Worm (Caenorhabditis elegans): Measurements from ENCODE around the gene mrps-16.

The mrps-16 gene

ce11 chrII:5463692-5464300, 10.4 kb upstream of the mrps-16 start:
- TF ChIP-seq hif-1 (tag; optimal IDR thresholded peaks at IDR 0.05): no peak
- no peak for TF ChIP-seq ceh-44 (GFP tag; IDR thresholded peaks at IDR 0.05)
- TF ChIP-seq lsy-2 (tag; optimal IDR thresholded peaks at IDR 0.05): peak in 1 of 2 experiments; percentile 10
- peak; percentile 13 for TF ChIP-seq mep-1 (tag; optimal IDR thresholded peaks at IDR 0.05)
- TF ChIP-seq php-3 (GFP tag; IDR thresholded peaks at IDR 0.05): no peak
- TF ChIP-seq ceh-62 (tag; optimal IDR thresholded peaks at IDR 0.05): no peak
- no peak for TF ChIP-seq egl-43 (GFP tag; IDR thresholded peaks at IDR 0.05)
- no peak for TF ChIP-seq aly-2 (tag; optimal IDR thresholded peaks at IDR 0.05)
- TF ChIP-seq spr-1 (tag; optimal IDR thresholded peaks at IDR 0.05): no peak
- TF ChIP-seq lin-29 (GFP tag; IDR thresholded peaks at IDR 0.05): no peak
- no peak for TF ChIP-seq aha-1 (tag)
- 0 out of 2 replicates have a peak, but pooled peaks have one; percentile 32 for TF ChIP-seq hmg-1.1 (GFP tag; IDR thresholded peaks at IDR 0.05)
- peak; percentile 40 for TF ChIP-seq hlh-11 (tag; optimal IDR thresholded peaks at IDR 0.05)
- no peak for TF ChIP-seq mdl-1 (tag; optimal IDR thresholded peaks at IDR 0.05)
- peak; percentile 48 for TF ChIP-seq nhr-28 (tag; optimal IDR thresholded peaks at IDR 0.05)
- peak; percentile 21 for TF ChIP-seq nhr-11 (tag; optimal IDR thresholded peaks at IDR 0.05)
- no peak for TF ChIP-seq spr-3 (GFP tag; optimal IDR thresholded peaks at IDR 0.05)
- TF ChIP-seq zip-11 (GFP tag; IDR thresholded peaks at IDR 0.05): no peak
- no peak for TF ChIP-seq daf-16 (GFP tag; optimal IDR thresholded peaks at IDR 0.05)
- TF ChIP-seq daf-16 (tag; optimal IDR thresholded peaks at IDR 0.05): no peak
- no peak for TF ChIP-seq fos-1 (tag; optimal IDR thresholded peaks at IDR 0.05)
- peak in 1 of 2 experiments; percentile 56 for TF ChIP-seq unc-62 (GFP tag; optimal IDR thresholded peaks at IDR 0.05 in 1 of 2)
- TF ChIP-seq unc-62 (tag; optimal IDR thresholded peaks at IDR 0.05): no peak
- peak; percentile 10 for TF ChIP-seq hlh-30 (tag; optimal IDR thresholded peaks at IDR 0.05; ENCODE audit: insufficient read depth)
- no peak for TF ChIP-seq ZK337.2 (GFP tag; IDR thresholded peaks at IDR 0.05)

- TF ChIP-seq daf-19 (GFP tag; conservative IDR thresholded peaks at IDR 0.05) (0 out of 2 replicates have a peak, but pooled peaks have one; percentile 36), php-3 (GFP tag; IDR thresholded peaks at IDR 0.05) (0 out of 2 replicates have a peak, but pooled peaks have one; percentile 32), lin-38 (GFP tag; IDR thresholded peaks at IDR 0.05) (peak; percentile 33; the same call in 1 of the 2 replicates), unc-62 (GFP tag; optimal IDR thresholded peaks at IDR 0.05 in 1 of 2) (peak in 1 of 2 experiments; percentile 29), unc-62 (tag; optimal IDR thresholded peaks at IDR 0.05) (no peak), saeg-2 (GFP tag; IDR thresholded peaks at IDR 0.05) (no peak)
Observed at ce11 chrII:5465729-5466408, 8.3 kb upstream of the mrps-16 start, which contains the start of gene clr-1. Gene clr-1, plus strand, starts transcription at chrII:5466358.

ce11 chrII:5474946-5475345, 773 bp downstream of the mrps-16 start, which contains the start of gene ilcr-2:
Gene ilcr-2, plus strand, starts transcription at chrII:5475246.
- TF ChIP-seq ceh-20 (GFP tag; IDR thresholded peaks at IDR 0.05) (no peak), daf-8 (GFP tag; IDR thresholded peaks at IDR 0.05) (no peak), nhr-76 (tag; optimal IDR thresholded peaks at IDR 0.05) (no peak)

ce11 chrII:5478318-5478717, 4.1 kb downstream of the mrps-16 start, which contains the start of gene F56D1.1:
Gene F56D1.1, plus strand, starts transcription at chrII:5478618.
- TF ChIP-seq D1046.2 (GFP tag; IDR thresholded peaks at IDR 0.05): no peak
- TF ChIP-seq egl-27 (tag; optimal IDR thresholded peaks at IDR 0.05): no peak
- no peak for TF ChIP-seq lin-29 (GFP tag; IDR thresholded peaks at IDR 0.05)
- no peak for TF ChIP-seq nhr-28 (tag; optimal IDR thresholded peaks at IDR 0.05)
- no peak for TF ChIP-seq F49E8.2 (tag; optimal IDR thresholded peaks at IDR 0.05; ENCODE audit: borderline replicate concordance)
- no peak for TF ChIP-seq T26A8.4 (GFP tag; IDR thresholded peaks at IDR 0.05)
- no peak for TF ChIP-seq cey-2 (tag; optimal IDR thresholded peaks at IDR 0.05; ENCODE audit: borderline replicate concordance, insufficient read depth)
- no peak for TF ChIP-seq spr-1 (tag; optimal IDR thresholded peaks at IDR 0.05)
- TF ChIP-seq aly-2 (tag; optimal IDR thresholded peaks at IDR 0.05): no peak
- TF ChIP-seq ceh-44 (GFP tag; IDR thresholded peaks at IDR 0.05): no peak

Data from whole organism, L4 larva.